Worm (Caenorhabditis elegans) whole organism, mixed stage, embryonic: ENCODE measurements around the gene T24E12.13.

Experiments
- flh-1 ChIP-seq: fragments of 200-800 bp; sonication (Bioruptor generic); optimal IDR thresholded peaks from 2 replicates; lab custom pipeline; 2018; ENCODE audit warnings: mild to moderate bottlenecking, missing genetic modification characterization, moderate library complexity, missing compliant biosample characterization
- mep-1 ChIP-seq: fragments of 150-350 bp; optimal IDR thresholded peaks from 2 replicates; lab custom pipeline; 2017; ENCODE audit warnings: missing biosample characterization, missing genetic modification reagents, missing genetic modification characterization, inconsistent platforms
- ztf-11 ChIP-seq: fragments of 150-350 bp; optimal IDR thresholded peaks from 2 replicates; lab custom pipeline; 2014; ENCODE audit warnings: missing biosample characterization, missing genetic modification characterization

DNA sequence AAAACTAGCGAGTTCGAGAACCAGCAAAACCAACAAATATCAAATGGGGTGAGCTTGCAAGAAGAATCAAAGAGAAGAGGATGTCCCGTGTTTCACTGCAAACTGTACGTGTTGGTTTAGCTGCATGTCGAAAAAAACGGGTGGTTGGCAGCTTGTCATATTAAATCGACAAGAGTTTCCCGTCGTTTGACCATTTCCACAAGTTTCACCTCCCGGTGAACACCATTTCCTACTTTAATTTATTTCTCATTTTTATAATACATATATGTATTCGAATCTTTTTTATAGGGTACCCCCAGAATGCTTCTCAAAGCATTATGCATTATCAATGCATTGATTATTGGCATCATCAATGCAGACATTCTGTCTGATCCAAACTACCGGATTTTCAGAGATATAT, 8.1 kb downstream of the T24E12.13 start, which contains the start of gene Y8A9A.2:
- TF ChIP-seq mep-1 (tag; lab: Kevin White, UChicago) (no peak), ztf-11 (tag; lab: Kevin White, UChicago) (no peak), flh-1 (GFP tag; lab: Kevin White, UChicago) (no peak)
